Fruit fly (Drosophila melanogaster) whole organism, prepupa: ENCODE measurements around the gene CG12009.

ENCODE experiments used
- CG31627 ChIP-seq: fragments of 200-800 bp; sonication (Bioruptor generic); optimal IDR thresholded peaks from 3 replicates; lab custom pipeline; 2016; ENCODE audit warnings: missing biosample characterization, missing genetic modification characterization
- CG32006 ChIP-seq: fragments of 200-800 bp; sonication (Bioruptor generic); optimal IDR thresholded peaks from 3 replicates; lab custom pipeline; 2017; ENCODE audit warnings: missing biosample characterization, mild to moderate bottlenecking, missing genetic modification characterization
- CG8119 ChIP-seq: fragments of 200-800 bp; sonication (Bioruptor generic); IDR thresholded peaks from 3 replicates; pipeline ENCODE4 v1.3.6; 2022; ENCODE audit warnings: missing biosample characterization, missing genetic modification characterization
- Sox102F ChIP-seq: fragments of 200-800 bp; sonication (Bioruptor generic); optimal IDR thresholded peaks from 2 replicates; lab custom pipeline; 2016; ENCODE audit warnings: missing biosample characterization, mild to moderate bottlenecking, missing genetic modification characterization

- TF ChIP-seq CG32006 (GFP tag; lab: Kevin White, UChicago), result no peak
- TF ChIP-seq Sox102F, result no peak
- no peak for TF ChIP-seq CG31627 (GFP tag; lab: Kevin White, UChicago)
- no peak for TF ChIP-seq CG8119 (GFP tag; lab: Robert Waterston, UW)
These were observed 47.0 kb downstream of the CG12009 start for dm6 chr3L:3338028-3338855.
